Worm (Caenorhabditis elegans) whole organism, young adult: Measurements from ENCODE around the gene R10F2.5.

Experiments used
- C17E4.6 ChIP-seq: fragments of 200-800 bp; sonication (Bioruptor generic); IDR thresholded peaks from 2 replicates; pipeline ENCODE4 v1.3.6; 2022; ENCODE audit warnings: missing genetic modification reagents, missing genetic modification characterization, missing compliant biosample characterization
- D2030.7 ChIP-seq: fragments of 200-800 bp; sonication (Bioruptor generic); IDR thresholded peaks from 2 replicates; pipeline ENCODE4 v1.3.6; 2022; ENCODE audit warnings: missing genetic modification reagents, missing genetic modification characterization, missing compliant biosample characterization
- F10E7.11 ChIP-seq: sonication (generic microtip); optimal IDR thresholded peaks from 2 replicates; lab custom pipeline; 2017; ENCODE audit warnings: mild to moderate bottlenecking, missing genetic modification characterization, moderate library complexity, missing compliant biosample characterization
- F22D6.2 ChIP-seq: sonication (generic microtip); optimal IDR thresholded peaks from 2 replicates; lab custom pipeline; 2016; ENCODE audit warnings: mild to moderate bottlenecking, missing genetic modification characterization, missing compliant biosample characterization
- F33H1.4 ChIP-seq: fragments of 200-800 bp; sonication (Bioruptor generic); IDR thresholded peaks from 2 replicates; pipeline ENCODE4 v1.3.6; 2022; ENCODE audit warnings: missing genetic modification reagents, missing genetic modification characterization, missing compliant biosample characterization
- F57C9.4 ChIP-seq: sonication (generic microtip); optimal IDR thresholded peaks from 2 replicates; lab custom pipeline; 2017; ENCODE audit warnings: mild to moderate bottlenecking, missing genetic modification characterization, missing compliant biosample characterization
- T07F8.4 ChIP-seq: sonication (generic microtip); optimal IDR thresholded peaks from 2 replicates; lab custom pipeline; 2016; ENCODE audit warnings: mild to moderate bottlenecking, missing genetic modification characterization, moderate library complexity, missing compliant biosample characterization
- Y53F4B.3 ChIP-seq: fragments of 200-800 bp; sonication (Bioruptor generic); IDR thresholded peaks from 2 replicates; pipeline ENCODE4 v1.3.6; 2022; ENCODE audit warnings: missing genetic modification reagents, missing genetic modification characterization, missing compliant biosample characterization
- Y56A3A.18 ChIP-seq: fragments of 200-800 bp; sonication (Bioruptor generic); IDR thresholded peaks from 2 replicates; pipeline ENCODE4 v1.3.6; 2022; ENCODE audit warnings: missing genetic modification reagents, missing genetic modification characterization, missing compliant biosample characterization
- Y95B8A.8 ChIP-seq: fragments of 200-800 bp; sonication (Bioruptor generic); IDR thresholded peaks from 2 replicates; pipeline ENCODE4 v1.3.6; 2022; ENCODE audit warnings: missing genetic modification reagents, missing genetic modification characterization, missing compliant biosample characterization
- ama-1 ChIP-seq, 3 experiments: fragments of 150-350 bp in 1 of 3; sonication (generic microtip) in 2 of 3; optimal IDR thresholded peaks; 2 replicates each; lab custom pipeline; 2014 to 2018; ENCODE audit warnings: missing biosample characterization in 2 of 3, missing genetic modification characterization in 2 of 3, missing genetic modification reagents in 2 of 3
- aptf-3 ChIP-seq: fragments of 200-800 bp; sonication (Bioruptor generic); IDR thresholded peaks from 2 replicates; pipeline ENCODE4 v1.3.6; 2022; ENCODE audit warnings: missing genetic modification characterization, missing compliant biosample characterization
- attf-3 ChIP-seq: fragments of 200-800 bp; sonication (Bioruptor generic); conservative IDR thresholded peaks from 2 replicates; pipeline ENCODE4 v1.3.6; 2022; ENCODE audit warnings: missing genetic modification reagents, missing genetic modification characterization, missing compliant biosample characterization
- attf-5 ChIP-seq: fragments of 200-800 bp; sonication (Bioruptor generic); optimal IDR thresholded peaks from 2 replicates; lab custom pipeline; 2018; ENCODE audit warnings: mild to moderate bottlenecking, missing genetic modification characterization, missing compliant biosample characterization
- cebp-2 ChIP-seq: fragments of 200-800 bp; sonication (Bioruptor generic); IDR thresholded peaks from 2 replicates; pipeline ENCODE4 v1.3.6; 2022; ENCODE audit warnings: missing genetic modification characterization, missing compliant biosample characterization
- ceh-27 ChIP-seq: fragments of 200-800 bp; sonication (Bioruptor generic); optimal IDR thresholded peaks from 2 replicates; lab custom pipeline; 2018; ENCODE audit warnings: mild to moderate bottlenecking, missing genetic modification characterization, moderate library complexity, missing compliant biosample characterization
- ceh-79 ChIP-seq: sonication (generic microtip); optimal IDR thresholded peaks from 2 replicates; lab custom pipeline; 2017; ENCODE audit warnings: mild to moderate bottlenecking, missing genetic modification characterization, missing compliant biosample characterization
- dox-1 ChIP-seq: fragments of 200-800 bp; sonication (Bioruptor generic); IDR thresholded peaks from 2 replicates; pipeline ENCODE4 v1.3.6; 2022; ENCODE audit warnings: missing genetic modification reagents, missing genetic modification characterization, missing compliant biosample characterization
- dpl-1 ChIP-seq: fragments of 150-350 bp; optimal IDR thresholded peaks from 2 replicates; lab custom pipeline; 2014; ENCODE audit warnings: missing biosample characterization, missing genetic modification reagents, missing genetic modification characterization
- efl-1 ChIP-seq: fragments of 150-350 bp; optimal IDR thresholded peaks from 2 replicates; lab custom pipeline; 2014; ENCODE audit warnings: missing biosample characterization, missing genetic modification reagents, missing genetic modification characterization
- ekl-4 ChIP-seq: fragments of 200-800 bp; sonication (Bioruptor generic); IDR thresholded peaks from 2 replicates; pipeline ENCODE4 v1.3.6; 2022; ENCODE audit warnings: missing genetic modification reagents, missing genetic modification characterization, missing compliant biosample characterization
- ets-4 ChIP-seq: fragments of 200-800 bp; sonication (Bioruptor generic); optimal IDR thresholded peaks from 2 replicates; lab custom pipeline; 2018; ENCODE audit warnings: mild to moderate bottlenecking, missing genetic modification characterization, missing compliant biosample characterization
- hmg-1.2 ChIP-seq: fragments of 200-800 bp; sonication (Bioruptor generic); IDR thresholded peaks from 2 replicates; pipeline ENCODE4 v1.3.6; 2022; ENCODE audit warnings: missing genetic modification reagents, missing genetic modification characterization, missing compliant biosample characterization
- hmg-20 ChIP-seq: fragments of 200-800 bp; sonication (Bioruptor generic); IDR thresholded peaks from 2 replicates; pipeline ENCODE4 v1.3.6; 2022; ENCODE audit warnings: missing genetic modification reagents, missing genetic modification characterization, missing compliant biosample characterization
- let-607 ChIP-seq, 2 experiments: fragments of 200-800 bp in 1 of 2; sonication (Bioruptor generic) in 1 of 2; sonication (generic microtip) in 1 of 2; optimal IDR thresholded peaks; 2 replicates each; lab custom pipeline; 2016 to 2018; ENCODE audit warnings: mild to moderate bottlenecking in 2 of 2, missing compliant biosample characterization in 2 of 2, missing genetic modification characterization in 2 of 2, moderate library complexity in 2 of 2, missing genotype in 1 of 2
- lin-35 ChIP-seq, 3 experiments: fragments of 150-350 bp in 2 of 3; sonication (generic microtip) in 1 of 3; optimal IDR thresholded peaks; 2 replicates each; lab custom pipeline; 2014 to 2018; ENCODE audit warnings: missing biosample characterization in 3 of 3, missing genetic modification characterization in 3 of 3, missing genetic modification reagents in 3 of 3
- lsy-27 ChIP-seq: sonication (generic microtip); optimal IDR thresholded peaks from 2 replicates; lab custom pipeline; 2017; ENCODE audit warnings: missing genetic modification characterization, mild to moderate bottlenecking, missing compliant biosample characterization, antibody characterized with exemption, missing genotype, borderline replicate concordance; ENCODE audit not compliant: insufficient read depth
- madf-3 ChIP-seq: fragments of 200-800 bp; sonication (Bioruptor generic); IDR thresholded peaks from 2 replicates; pipeline ENCODE4 v1.3.6; 2022; ENCODE audit warnings: missing genetic modification reagents, missing genetic modification characterization, missing compliant biosample characterization
- mes-4 ChIP-seq: sonication (generic microtip); optimal IDR thresholded peaks from 2 replicates; lab custom pipeline; 2016; ENCODE audit warnings: missing genotype, missing genetic modification characterization, missing compliant biosample characterization
- nfyb-1 ChIP-seq: fragments of 200-800 bp; sonication (Bioruptor generic); IDR thresholded peaks from 2 replicates; pipeline ENCODE4 v1.3.6; 2022; ENCODE audit warnings: missing genetic modification reagents, missing genetic modification characterization, missing compliant biosample characterization
- nhr-27 ChIP-seq: fragments of 200-800 bp; sonication (Bioruptor generic); optimal IDR thresholded peaks from 2 replicates; lab custom pipeline; 2018; ENCODE audit warnings: mild to moderate bottlenecking, missing genetic modification characterization, moderate library complexity, missing compliant biosample characterization
- pha-4 ChIP-seq: fragments of 150-350 bp; sonication (generic microtip); optimal IDR thresholded peaks from 2 replicates; lab custom pipeline; 2014; ENCODE audit warnings: missing biosample characterization, missing genetic modification reagents, missing genetic modification characterization
- sptf-2 ChIP-seq: fragments of 200-800 bp; sonication (Bioruptor generic); optimal IDR thresholded peaks from 2 replicates; lab custom pipeline; 2018; ENCODE audit warnings: mild to moderate bottlenecking, missing genetic modification characterization, missing compliant biosample characterization
- unc-62 ChIP-seq: fragments of 150-350 bp; optimal IDR thresholded peaks from 2 replicates; lab custom pipeline; 2014; ENCODE audit warnings: missing biosample characterization, missing genetic modification reagents, missing genetic modification characterization
- zfh-2 ChIP-seq: fragments of 200-800 bp; sonication (Bioruptor generic); conservative IDR thresholded peaks from 2 replicates; pipeline ENCODE4 v1.3.6; 2022; ENCODE audit warnings: missing genetic modification reagents, missing genetic modification characterization, missing compliant biosample characterization
- ztf-22 ChIP-seq: fragments of 200-800 bp; sonication (Bioruptor generic); optimal IDR thresholded peaks from 2 replicates; lab custom pipeline; 2018; ENCODE audit warnings: mild to moderate bottlenecking, missing genetic modification characterization, moderate library complexity, missing compliant biosample characterization
- ztf-28 ChIP-seq: fragments of 200-800 bp; sonication (Bioruptor generic); IDR thresholded peaks from 2 replicates; pipeline ENCODE4 v1.3.6; 2022; ENCODE audit warnings: missing genetic modification reagents, missing genetic modification characterization, missing compliant biosample characterization

R10F2.5 gene

ce11 chrIII:2937780-2938179, 13.2 kb upstream of the R10F2.5 start:
- TF ChIP-seq zfh-2 (GFP tag; lab: Robert Waterston, UW) (no peak), let-607 (tag; optimal IDR thresholded peaks at IDR 0.05; lab: Kevin White, UChicago) (no peak), nhr-27 (tag; lab: Kevin White, UChicago) (no peak), dox-1 (GFP tag; lab: Robert Waterston, UW) (no peak), dpl-1 (no peak), lin-35 (GFP tag; optimal IDR thresholded peaks at IDR 0.05; lab: Kevin White, UChicago) (no peak), unc-62 (no peak), D2030.7 (GFP tag; lab: Robert Waterston, UW) (no peak), Y95B8A.8 (no peak), F22D6.2 (tag; lab: Kevin White, UChicago) (no peak), efl-1 (no peak)

ce11 chrIII:2923012-2923411, 1.5 kb downstream of the R10F2.5 start, which contains the start of gene R10F2.4:
Gene R10F2.4, minus strand, starts transcription at chrIII:2923112.
- TF ChIP-seq cebp-2 (GFP tag; lab: Robert Waterston, UW) (no peak), F10E7.11 (tag; lab: Kevin White, UChicago) (no peak), madf-3 (GFP tag; lab: Robert Waterston, UW) (no peak), let-607 (tag; optimal IDR thresholded peaks at IDR 0.05; lab: Kevin White, UChicago) (no peak), mes-4 (tag; lab: Kevin White, UChicago) (no peak), ztf-22 (no peak), C17E4.6 (GFP tag; lab: Robert Waterston, UW) (no peak), pha-4 (tag; lab: Kevin White, UChicago) (no peak), F22D6.2 (tag; lab: Kevin White, UChicago) (no peak)

ce11 chrIII:2920866-2921265, 3.7 kb downstream of the R10F2.5 start:
- peak; percentile 23; the same call in 1 of the 2 replicates for TF ChIP-seq hmg-1.2
- no peak for TF ChIP-seq Y53F4B.3

ce11 chrIII:2920281-2920680, 4.3 kb downstream of the R10F2.5 start:
- no peak for TF ChIP-seq mes-4 (tag; lab: Kevin White, UChicago)
- peak; percentile 25; the same call in 1 of the 2 replicates for TF ChIP-seq zfh-2 (GFP tag; lab: Robert Waterston, UW)
- no peak for TF ChIP-seq ceh-79 (tag; lab: Kevin White, UChicago)
- TF ChIP-seq hmg-1.2, result peak; percentile 73
- TF ChIP-seq, all 124 proteins: peak for 2

- TF ChIP-seq Y56A3A.18 (GFP tag; lab: Robert Waterston, UW) (no peak), ets-4 (no peak), F57C9.4 (tag; lab: Kevin White, UChicago) (no peak), ekl-4 (GFP tag; lab: Robert Waterston, UW) (no peak), aptf-3 (no peak), hmg-20 (GFP tag; lab: Robert Waterston, UW) (no peak), attf-3 (GFP tag; lab: Robert Waterston, UW) (no peak), attf-5 (GFP tag; lab: Kevin White, UChicago) (no peak), lsy-27 (tag; lab: Kevin White, UChicago) (no peak), sptf-2 (GFP tag; lab: Kevin White, UChicago) (no peak), ceh-27 (GFP tag; lab: Kevin White, UChicago) (no peak), F33H1.4 (no peak), nfyb-1 (no peak), ama-1 (optimal IDR thresholded peaks at IDR 0.05; lab: Kevin White, UChicago) (no peak), ama-1 (GFP tag; optimal IDR thresholded peaks at IDR 0.05; lab: Kevin White, UChicago) (no peak), ztf-28 (no peak), T07F8.4 (tag; lab: Kevin White, UChicago) (no peak), Y95B8A.8 (no peak)
These were observed 5.9 kb downstream of the R10F2.5 start for ce11 chrIII:2918655-2919054.
